Fruit fly (Drosophila melanogaster) whole organism, embryonic: ENCODE results near the gene her.
A peak's percentile ranks its signal among the peaks of the same experiment; 100 is the strongest.

Source experiments
- Aef1 ChIP-seq: fragments of 200-800 bp; sonication (Bioruptor generic); IDR thresholded peaks from 3 replicates; pipeline ENCODE4 v1.3.6; 2022; ENCODE audit warnings: missing biosample characterization, missing genetic modification characterization
- Atf3 ChIP-seq: fragments of 200-800 bp; sonication (Bioruptor generic); optimal IDR thresholded peaks from 3 replicates; lab custom pipeline; 2016; ENCODE audit warnings: missing biosample characterization, missing genetic modification characterization
- BEAF-32 ChIP-seq: fragments of 200-800 bp; sonication (Bioruptor generic); optimal IDR thresholded peaks from 3 replicates; lab custom pipeline; 2017; ENCODE audit warnings: missing biosample characterization, missing genetic modification characterization, mild to moderate bottlenecking, moderate library complexity, missing genetic modification reagents
- Bteb2 ChIP-seq: fragments of 200-800 bp; sonication (Bioruptor generic); optimal IDR thresholded peaks from 2 replicates; lab custom pipeline; 2016; ENCODE audit warnings: missing biosample characterization, missing genetic modification characterization
- CG1233 ChIP-seq: fragments of 200-800 bp; sonication (Bioruptor generic); optimal IDR thresholded peaks from 4 replicates; lab custom pipeline; 2018; ENCODE audit warnings: missing biosample characterization, mild to moderate bottlenecking, missing genetic modification characterization
- CG12744 ChIP-seq: fragments of 200-800 bp; sonication (Bioruptor generic); optimal IDR thresholded peaks from 2 replicates; lab custom pipeline; 2016; ENCODE audit warnings: missing biosample characterization, missing genetic modification characterization
- CG13296 ChIP-seq: fragments of 200-800 bp; sonication (Bioruptor generic); optimal IDR thresholded peaks from 3 replicates; lab custom pipeline; 2018; ENCODE audit warnings: missing biosample characterization, mild to moderate bottlenecking, missing genetic modification characterization
- CG14014 ChIP-seq: fragments of 200-800 bp; sonication (Bioruptor generic); IDR thresholded peaks from 2 replicates; pipeline ENCODE4 v1.3.6; 2022; ENCODE audit warnings: missing biosample characterization, missing genetic modification characterization
- CG15696 ChIP-seq: fragments of 200-800 bp; sonication (Bioruptor generic); optimal IDR thresholded peaks from 2 replicates; lab custom pipeline; 2019; ENCODE audit warnings: missing biosample characterization, mild to moderate bottlenecking, missing genetic modification characterization, moderate library complexity
- CG16863 ChIP-seq: fragments of 200-800 bp; sonication (Bioruptor generic); optimal IDR thresholded peaks from 3 replicates; lab custom pipeline; 2016; ENCODE audit warnings: missing biosample characterization, missing genetic modification characterization
- CG17186 ChIP-seq: fragments of 200-800 bp; sonication (Bioruptor generic); optimal IDR thresholded peaks from 3 replicates; lab custom pipeline; 2017; ENCODE audit warnings: missing biosample characterization, missing genetic modification reagents, missing genetic modification characterization
- CG1832 ChIP-seq: fragments of 200-800 bp; sonication (Bioruptor generic); optimal IDR thresholded peaks from 2 replicates; lab custom pipeline; 2017; ENCODE audit warnings: missing biosample characterization, mild to moderate bottlenecking, missing genetic modification characterization, inconsistent platforms
- CG31441 ChIP-seq: fragments of 200-800 bp; sonication (Bioruptor generic); IDR thresholded peaks from 2 replicates; pipeline ENCODE4 v1.3.6; 2022; ENCODE audit warnings: missing biosample characterization, missing genetic modification characterization
- CG5180 ChIP-seq: fragments of 200-800 bp; sonication (Bioruptor generic); optimal IDR thresholded peaks from 3 replicates; lab custom pipeline; 2017; ENCODE audit warnings: missing biosample characterization, missing genetic modification characterization, mild to moderate bottlenecking, moderate library complexity, missing genetic modification reagents
- CG6791 ChIP-seq: fragments of 200-800 bp; sonication (Bioruptor generic); IDR thresholded peaks from 3 replicates; pipeline ENCODE4 v1.3.6; 2022; ENCODE audit warnings: missing biosample characterization, missing genetic modification characterization; ENCODE audit not compliant: partially characterized antibody
- CG9876 ChIP-seq: fragments of 200-800 bp; sonication (Bioruptor generic); optimal IDR thresholded peaks from 2 replicates; lab custom pipeline; 2016; ENCODE audit warnings: missing biosample characterization, missing genetic modification characterization
- CrebB ChIP-seq: fragments of 200-800 bp; sonication (Bioruptor generic); optimal IDR thresholded peaks from 3 replicates; lab custom pipeline; 2018; ENCODE audit warnings: missing biosample characterization, mild to moderate bottlenecking, missing genetic modification characterization
- Dp ChIP-seq: fragments of 200-800 bp; sonication (Bioruptor generic); optimal IDR thresholded peaks from 2 replicates; lab custom pipeline; 2018; ENCODE audit warnings: missing biosample characterization, mild to moderate bottlenecking, missing genetic modification characterization, moderate library complexity
- E2f2 ChIP-seq: fragments of 200-800 bp; sonication (Bioruptor generic); IDR thresholded peaks from 2 replicates; pipeline ENCODE4 v1.3.6; 2022; ENCODE audit warnings: missing biosample characterization, missing genetic modification characterization
- Fer3 ChIP-seq: fragments of 200-800 bp; sonication (Bioruptor generic); optimal IDR thresholded peaks from 2 replicates; lab custom pipeline; 2018; ENCODE audit warnings: missing biosample characterization, mild to moderate bottlenecking, missing genetic modification characterization, moderate library complexity
- GATAe ChIP-seq: fragments of 200-800 bp; sonication (Bioruptor generic); conservative IDR thresholded peaks from 2 replicates; pipeline ENCODE4 v1.3.6; 2022; ENCODE audit warnings: missing biosample characterization, missing genetic modification characterization
- Jarid2 ChIP-seq: fragments of 200-800 bp; sonication (Bioruptor generic); optimal IDR thresholded peaks from 3 replicates; lab custom pipeline; 2017; ENCODE audit warnings: mild to moderate bottlenecking, missing biosample characterization, missing genetic modification reagents, missing genetic modification characterization
- Kr ChIP-seq: fragments of 200-800 bp; sonication (Bioruptor generic); optimal IDR thresholded peaks from 2 replicates; lab custom pipeline; 2017; ENCODE audit warnings: missing biosample characterization, mild to moderate bottlenecking, missing genetic modification characterization
- MBD-R2 ChIP-seq: fragments of 200-800 bp; sonication (Bioruptor generic); IDR thresholded peaks from 2 replicates; pipeline ENCODE4 v1.3.6; 2022; ENCODE audit warnings: missing biosample characterization, missing genetic modification characterization
- MTF-1 ChIP-seq: fragments of 200-800 bp; sonication (Bioruptor generic); optimal IDR thresholded peaks from 2 replicates; lab custom pipeline; 2018; ENCODE audit warnings: missing biosample characterization, mild to moderate bottlenecking, missing genetic modification characterization, borderline replicate concordance
- Nf-YC ChIP-seq: fragments of 200-800 bp; optimal IDR thresholded peaks from 3 replicates; lab custom pipeline; 2019; ENCODE audit warnings: missing biosample characterization, mild to moderate bottlenecking, missing genetic modification characterization, moderate library complexity
- Ptx1 ChIP-seq: fragments of 200-800 bp; sonication (Bioruptor generic); IDR thresholded peaks from 2 replicates; pipeline ENCODE4 v1.3.6; 2022; ENCODE audit warnings: missing biosample characterization, missing genetic modification characterization
- Trl ChIP-seq, 3 experiments: fragments of >200 bp in 2 of 3; fragments of 200-800 bp in 1 of 3; sonication (Bioruptor generic) in 1 of 3; optimal IDR thresholded peaks; 2 replicates in 1 of 3; 3 replicates in 2 of 3; lab custom pipeline; 2016 to 2017; ENCODE audit warnings: missing biosample characterization in 1 of 3, missing genetic modification characterization in 1 of 3
- ato ChIP-seq: fragments of 200-800 bp; sonication (Bioruptor generic); IDR thresholded peaks from 2 replicates; pipeline ENCODE4 v1.3.6; 2022; ENCODE audit warnings: missing biosample characterization, missing genetic modification characterization; ENCODE audit not compliant: partially characterized antibody
- chm ChIP-seq: fragments of 200-800 bp; sonication (Bioruptor generic); IDR thresholded peaks from 2 replicates; pipeline ENCODE4 v1.3.6; 2022; ENCODE audit warnings: missing biosample characterization, missing genetic modification characterization
- corto ChIP-seq: fragments of 200-800 bp; sonication (Bioruptor generic); optimal IDR thresholded peaks from 2 replicates; lab custom pipeline; 2016; ENCODE audit warnings: missing biosample characterization, mild to moderate bottlenecking, missing genetic modification characterization, moderate library complexity
- fd3F ChIP-seq: fragments of 200-800 bp; sonication (Bioruptor generic); optimal IDR thresholded peaks from 2 replicates; lab custom pipeline; 2018; ENCODE audit warnings: missing biosample characterization, mild to moderate bottlenecking, missing genetic modification characterization, moderate library complexity
- gfzf ChIP-seq: fragments of 200-800 bp; sonication (Bioruptor generic); optimal IDR thresholded peaks from 2 replicates; lab custom pipeline; 2016; ENCODE audit warnings: missing biosample characterization, mild to moderate bottlenecking, missing genetic modification characterization, moderate library complexity
- insv ChIP-seq, 2 experiments: fragments of 200-800 bp; sonication (Bioruptor generic); optimal IDR thresholded peaks; 3 replicates each; lab custom pipeline; 2016 to 2018; ENCODE audit warnings: missing biosample characterization in 2 of 2, missing genetic modification characterization in 2 of 2
- jigr1 ChIP-seq: fragments of 200-800 bp; sonication (Bioruptor generic); IDR thresholded peaks from 3 replicates; pipeline ENCODE4 v1.3.6; 2022; ENCODE audit warnings: missing biosample characterization, missing genetic modification characterization
- lmd ChIP-seq: fragments of 200-800 bp; sonication (Bioruptor generic); IDR thresholded peaks from 2 replicates; pipeline ENCODE4 v1.3.6; 2022; ENCODE audit warnings: missing biosample characterization, missing genetic modification characterization
- nmo ChIP-seq: fragments of 200-800 bp; sonication (Bioruptor generic); optimal IDR thresholded peaks from 2 replicates; lab custom pipeline; 2018; ENCODE audit warnings: missing biosample characterization, mild to moderate bottlenecking, missing genetic modification characterization, moderate library complexity
- nom ChIP-seq: fragments of 200-800 bp; sonication (Bioruptor generic); optimal IDR thresholded peaks from 2 replicates; lab custom pipeline; 2017; ENCODE audit warnings: missing biosample characterization, missing genetic modification characterization, mild to moderate bottlenecking, moderate library complexity, missing genetic modification reagents
- org-1 ChIP-seq: fragments of 200-800 bp; sonication (Bioruptor generic); optimal IDR thresholded peaks from 2 replicates; lab custom pipeline; 2017; ENCODE audit warnings: missing biosample characterization, missing genetic modification characterization
- pum ChIP-seq: fragments of 200-800 bp; sonication (Bioruptor generic); optimal IDR thresholded peaks from 2 replicates; lab custom pipeline; 2016; ENCODE audit warnings: missing biosample characterization, missing genetic modification characterization
- ro ChIP-seq: fragments of 200-800 bp; sonication (Bioruptor generic); IDR thresholded peaks from 2 replicates; pipeline ENCODE4 v1.3.6; 2022; ENCODE audit warnings: missing biosample characterization, missing genetic modification characterization
- sens-2 ChIP-seq: fragments of 200-800 bp; sonication (Bioruptor generic); IDR thresholded peaks from 2 replicates; pipeline ENCODE4 v1.3.6; 2022; ENCODE audit warnings: missing biosample characterization, missing genetic modification characterization
- stc ChIP-seq: fragments of 200-800 bp; sonication (Bioruptor generic); IDR thresholded peaks from 2 replicates; pipeline ENCODE4 v1.3.6; 2022; ENCODE audit warnings: missing biosample characterization, missing genetic modification characterization
- sug ChIP-seq: fragments of 200-800 bp; optimal IDR thresholded peaks from 2 replicates; lab custom pipeline; 2019; ENCODE audit warnings: missing biosample characterization, mild to moderate bottlenecking, missing genetic modification characterization, moderate library complexity
- tll ChIP-seq, 2 experiments: fragments of 200-800 bp in 1 of 2; fragments of >200 bp in 1 of 2; sonication (Bioruptor generic) in 1 of 2; optimal IDR thresholded peaks; 2 replicates each; lab custom pipeline; 2017 to 2019; ENCODE audit warnings: missing biosample characterization in 2 of 2, missing genetic modification characterization in 2 of 2, mild to moderate bottlenecking in 1 of 2, moderate library complexity in 1 of 2
- wdn ChIP-seq: fragments of 200-800 bp; sonication (Bioruptor generic); IDR thresholded peaks from 2 replicates; pipeline ENCODE4 v1.3.6; 2022; ENCODE audit warnings: missing biosample characterization, missing genetic modification characterization
- wor ChIP-seq: fragments of 200-800 bp; sonication (Bioruptor generic); IDR thresholded peaks from 2 replicates; pipeline ENCODE4 v1.3.6; 2022; ENCODE audit warnings: missing biosample characterization, missing genetic modification characterization

The her gene

dm6 chr2L:16720707-16721700 lies 44.0 kb downstream of the her start (continued):
- TF ChIP-seq tll (GFP tag; optimal IDR thresholded peaks at IDR 0.05; lab: Kevin White, UChicago) = peak in 1 of 2 experiments; percentile 64
- peak; percentile 94 for TF ChIP-seq Fer3 (tag; lab: Kevin White, UChicago)
- TF ChIP-seq ro (GFP tag; lab: Robert Waterston, UW) = peak; percentile 88
- TF ChIP-seq wor (GFP tag; lab: Robert Waterston, UW) = peak; percentile 90
- peak; percentile 1 for TF ChIP-seq CG1832 (GFP tag; lab: Kevin White, UChicago)
- peak; percentile 95 for TF ChIP-seq nmo (GFP tag; lab: Kevin White, UChicago)
- peak; percentile 64 for TF ChIP-seq Nf-YC
- no peak for TF ChIP-seq ato (GFP tag; lab: Robert Waterston, UW)
- peak; percentile 94 for TF ChIP-seq corto (GFP tag; lab: Kevin White, UChicago)
- peak; percentile 97 for TF ChIP-seq stc
- peak; percentile 87 for TF ChIP-seq pum (GFP tag; lab: Kevin White, UChicago)
- peak; percentile 80 for TF ChIP-seq MTF-1
- peak; percentile 94 for TF ChIP-seq sens-2 (GFP tag; lab: Robert Waterston, UW)
- TF ChIP-seq lmd = peak; percentile 90
- peak; percentile 75 for TF ChIP-seq E2f2
- TF ChIP-seq jigr1 = peak; percentile 81; the same call in 2 of the 3 replicates
- peak; percentile 67 for TF ChIP-seq Atf3 (GFP tag; lab: Kevin White, UChicago)
- peak; percentile 97 for TF ChIP-seq Ptx1
- TF ChIP-seq CG15696 (tag; lab: Kevin White, UChicago) = peak; percentile 76
- no peak for TF ChIP-seq CG9876
- TF ChIP-seq MBD-R2 (GFP tag; lab: Robert Waterston, UW) = peak; percentile 56; the same call in 1 of the 2 replicates
- TF ChIP-seq CG31441 (GFP tag; lab: Robert Waterston, UW) = peak; percentile 94
- TF ChIP-seq CG5180 (GFP tag; lab: Kevin White, UChicago) = peak; percentile 82
- TF ChIP-seq CG12744 (GFP tag; lab: Kevin White, UChicago) = peak; percentile 76
- peak; percentile 87 for TF ChIP-seq nom
- TF ChIP-seq Aef1 (GFP tag; lab: Robert Waterston, UW) = peak; percentile 89
- peak; percentile 94 for TF ChIP-seq chm (GFP tag; lab: Robert Waterston, UW)
- peak; percentile 59 for TF ChIP-seq org-1 (GFP tag; lab: Kevin White, UChicago)
- TF ChIP-seq CG14014 (GFP tag; lab: Robert Waterston, UW) = peak; percentile 94
- TF ChIP-seq CG17186 (GFP tag; lab: Kevin White, UChicago) = peak; percentile 58
- TF ChIP-seq CG6791 (GFP tag; lab: Robert Waterston, UW) = no peak
- peak; percentile 75 for TF ChIP-seq Bteb2
- TF ChIP-seq gfzf (GFP tag; lab: Kevin White, UChicago) = no peak
- TF ChIP-seq Kr (GFP tag; lab: Kevin White, UChicago) = no peak
- TF ChIP-seq insv (GFP tag; optimal IDR thresholded peaks at IDR 0.05; lab: Kevin White, UChicago) = peak in 1 of 2 experiments; percentile 52
- peak; percentile 88 for TF ChIP-seq fd3F (GFP tag; lab: Kevin White, UChicago)
- TF ChIP-seq sug (tag; lab: Kevin White, UChicago) = peak; percentile 64
- peak; percentile 77 for TF ChIP-seq GATAe (GFP tag; lab: Robert Waterston, UW)
- TF ChIP-seq wdn = peak; percentile 85
- peak; percentile 28 to 33 for TF ChIP-seq Trl (optimal IDR thresholded peaks at IDR 0.05; lab: Kevin White, UChicago)
- peak; percentile 76 for TF ChIP-seq Trl (GFP tag; optimal IDR thresholded peaks at IDR 0.05; lab: Kevin White, UChicago)
- TF ChIP-seq Jarid2 (GFP tag; lab: Kevin White, UChicago) = peak; percentile 79
- peak; percentile 85 for TF ChIP-seq CG13296 (GFP tag; lab: Kevin White, UChicago)
- no peak for TF ChIP-seq BEAF-32 (GFP tag; lab: Kevin White, UChicago)
- peak; percentile 85 for TF ChIP-seq CG16863 (GFP tag; lab: Kevin White, UChicago)
- TF ChIP-seq CG1233 = peak; percentile 93
- peak; percentile 57 for TF ChIP-seq CrebB (tag; lab: Kevin White, UChicago)
- TF ChIP-seq Dp (GFP tag; lab: Kevin White, UChicago) = no peak
